Worm (Caenorhabditis elegans): Measurements from ENCODE around the gene M03B6.4.

DNA sequence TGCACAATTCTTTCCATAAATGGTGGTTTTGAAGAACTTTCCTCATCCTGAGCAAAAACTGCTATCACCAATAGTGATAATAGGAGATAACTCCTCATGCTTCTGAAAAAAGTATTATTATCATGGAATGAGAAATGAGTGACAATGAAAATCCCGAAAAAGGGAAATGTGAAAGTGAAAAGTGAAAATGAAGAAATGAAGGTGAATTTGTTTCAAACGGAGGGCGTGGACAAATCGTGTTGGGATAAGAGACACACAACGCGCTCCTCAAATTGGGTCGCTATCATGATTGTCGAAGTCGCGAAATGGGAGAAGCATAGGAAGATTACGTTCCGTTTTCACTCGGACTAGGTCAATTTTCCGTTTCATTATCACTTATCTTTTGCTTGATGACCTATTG lies 5.5 kb downstream of the M03B6.4 start, which contains the start of gene M03B6.3:
- no peak for TF ChIP-seq lin-15B (tag; optimal IDR thresholded peaks at IDR 0.05)
- TF ChIP-seq unc-39 (tag; optimal IDR thresholded peaks at IDR 0.05) = no peak
- TF ChIP-seq lin-39 (tag; optimal IDR thresholded peaks at IDR 0.05) = no peak
- no peak for TF ChIP-seq aly-2 (tag; optimal IDR thresholded peaks at IDR 0.05)
- no peak for TF ChIP-seq fkh-2 (tag; optimal IDR thresholded peaks at IDR 0.05)
- TF ChIP-seq snpc-4 (tag; optimal IDR thresholded peaks at IDR 0.05) = no peak
- no peak for TF ChIP-seq ama-1 (optimal IDR thresholded peaks at IDR 0.05)
- TF ChIP-seq zag-1 (tag; optimal IDR thresholded peaks at IDR 0.05) = no peak
- no peak for TF ChIP-seq elt-3 (tag; optimal IDR thresholded peaks at IDR 0.05)
- no peak for TF ChIP-seq ZK546.5 (tag; optimal IDR thresholded peaks at IDR 0.05)
- no peak for TF ChIP-seq ceh-16 (tag; optimal IDR thresholded peaks at IDR 0.05)
